Fruit fly (Drosophila melanogaster) whole organism, larva: ENCODE data around the gene Meltrin.

Source experiments
- noc ChIP-seq: fragments of 200-800 bp; sonication (Bioruptor generic); optimal IDR thresholded peaks from 3 replicates; lab custom pipeline; 2019; ENCODE audit warnings: missing biosample characterization, mild to moderate bottlenecking, missing genetic modification characterization, moderate library complexity

The Meltrin gene

DNA sequence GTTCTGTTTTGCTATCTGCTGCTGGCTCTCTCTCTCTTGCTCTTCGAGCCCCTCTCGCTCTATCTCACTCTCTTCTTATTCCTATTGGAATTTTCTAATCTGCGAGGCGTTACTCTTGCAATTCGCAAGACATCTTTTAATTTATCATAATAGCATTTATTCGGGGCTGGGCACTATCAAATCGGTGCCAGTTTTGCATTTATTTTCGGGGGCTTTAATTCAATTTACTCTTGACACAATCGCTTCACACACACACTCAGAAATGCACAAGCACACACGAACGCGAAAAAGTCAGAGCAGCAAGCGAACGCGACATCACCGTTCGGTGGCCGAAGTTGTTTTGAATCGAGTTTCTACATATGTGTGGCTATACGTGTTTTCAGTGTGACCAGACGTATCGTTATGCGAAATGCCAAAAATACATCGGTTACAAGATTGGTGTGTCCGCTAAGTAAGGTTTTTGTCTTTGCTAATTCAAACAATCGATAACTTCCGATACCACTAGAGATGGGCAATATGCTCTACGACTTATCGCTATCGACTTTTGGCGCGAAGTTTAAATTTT is at the start of gene Meltrin:
Gene Meltrin (minus strand): TSS at position 344 of the 565 bp plus-strand sequence.
- peak; percentile 90 for TF ChIP-seq noc

DNA sequence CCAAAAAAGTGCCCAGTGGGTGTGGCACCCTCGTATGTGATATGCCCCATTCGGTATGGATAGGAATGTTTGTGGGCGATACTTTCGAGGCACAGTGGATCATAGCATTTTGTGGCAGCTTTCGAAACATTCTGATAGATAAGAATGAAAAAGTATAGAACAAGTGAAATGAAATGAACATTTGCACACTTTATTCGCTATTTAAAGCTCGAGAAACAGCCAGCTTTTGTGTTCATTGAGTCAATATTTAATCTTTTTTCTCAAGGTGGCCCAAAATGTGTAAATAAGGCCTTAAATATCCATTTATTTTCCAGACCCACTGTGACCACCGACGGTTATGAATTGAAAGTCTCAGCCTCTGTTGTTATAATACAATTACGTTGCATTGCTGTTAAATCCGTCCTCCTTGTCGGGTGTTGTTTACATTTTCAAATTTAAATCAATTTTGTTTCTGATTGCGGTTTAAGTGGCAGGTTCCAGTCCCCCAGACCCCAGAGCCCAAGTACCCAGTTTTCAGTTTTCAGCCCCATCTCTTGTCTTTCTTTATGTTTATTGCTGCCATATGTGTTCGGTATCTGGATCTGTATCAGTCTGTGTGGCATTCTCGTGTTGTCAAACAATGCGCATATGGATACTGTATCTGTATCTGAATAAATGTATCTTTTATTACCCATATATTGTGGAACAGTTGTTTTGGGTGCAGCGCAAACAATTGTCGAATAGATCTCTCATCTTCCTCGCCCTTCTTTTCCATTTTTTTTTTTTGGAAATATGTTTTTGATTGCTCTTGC is 47.4 kb upstream of the Meltrin start:
- TF ChIP-seq noc, result peak; percentile 49

DNA sequence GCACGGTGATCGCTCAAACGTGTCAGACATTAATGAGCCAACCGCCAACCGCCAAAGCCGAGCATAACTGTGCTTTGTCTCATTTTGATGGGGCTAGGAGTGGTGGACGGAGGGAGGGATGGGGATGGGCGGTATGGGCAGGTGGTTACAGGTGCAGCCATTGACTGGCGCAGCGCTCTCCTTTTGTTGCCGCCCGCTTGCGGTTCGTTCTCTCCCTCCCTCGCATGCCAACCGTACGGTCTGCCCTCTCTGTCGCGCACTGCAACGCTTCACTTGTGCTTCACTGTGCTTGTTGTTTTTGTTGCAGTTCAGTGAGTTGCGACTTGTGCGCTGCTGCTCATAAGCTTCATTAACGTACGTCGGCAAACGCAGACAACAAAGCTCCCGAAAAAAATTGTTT is 46.3 kb upstream of the Meltrin start:
- TF ChIP-seq noc, result no peak

DNA sequence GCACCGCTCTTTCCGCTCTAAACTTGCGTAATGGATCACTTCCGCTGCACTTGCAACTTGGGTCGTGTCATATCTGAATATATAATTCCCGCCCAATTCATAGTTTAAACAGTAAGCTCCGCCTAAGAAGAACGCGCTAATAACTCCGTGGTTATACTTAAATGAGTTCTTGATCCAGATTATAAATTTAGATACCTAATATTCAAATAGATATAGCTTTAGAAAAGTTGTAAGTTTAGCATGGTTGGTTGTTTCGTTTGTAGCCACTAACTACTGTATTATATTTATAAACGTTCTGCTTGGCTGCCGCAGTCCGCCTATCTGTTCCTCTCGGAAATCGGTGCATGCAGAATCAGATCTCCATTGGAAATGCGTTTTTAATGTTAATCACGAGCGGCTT is 45.8 kb upstream of the Meltrin start:
- TF ChIP-seq noc, result no peak

DNA sequence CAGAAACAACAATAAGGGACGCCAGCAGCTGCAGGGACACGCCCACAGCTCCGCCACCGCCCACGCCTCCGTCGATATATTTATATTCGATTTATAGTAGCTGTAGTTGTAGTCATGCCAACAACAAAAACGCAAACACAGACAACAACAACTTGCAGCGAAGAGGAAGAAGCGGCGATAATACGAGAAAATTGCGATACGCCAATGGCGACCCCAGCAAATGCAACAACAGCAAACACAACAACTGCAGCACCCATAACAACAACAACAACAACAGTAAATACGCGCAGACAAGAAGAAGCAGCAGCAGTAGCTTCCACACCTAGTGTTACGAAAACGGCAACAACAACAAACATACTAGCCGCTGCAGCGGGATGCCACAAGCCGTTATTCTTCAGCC is 45.0 kb upstream of the Meltrin start:
- no peak for TF ChIP-seq noc

DNA sequence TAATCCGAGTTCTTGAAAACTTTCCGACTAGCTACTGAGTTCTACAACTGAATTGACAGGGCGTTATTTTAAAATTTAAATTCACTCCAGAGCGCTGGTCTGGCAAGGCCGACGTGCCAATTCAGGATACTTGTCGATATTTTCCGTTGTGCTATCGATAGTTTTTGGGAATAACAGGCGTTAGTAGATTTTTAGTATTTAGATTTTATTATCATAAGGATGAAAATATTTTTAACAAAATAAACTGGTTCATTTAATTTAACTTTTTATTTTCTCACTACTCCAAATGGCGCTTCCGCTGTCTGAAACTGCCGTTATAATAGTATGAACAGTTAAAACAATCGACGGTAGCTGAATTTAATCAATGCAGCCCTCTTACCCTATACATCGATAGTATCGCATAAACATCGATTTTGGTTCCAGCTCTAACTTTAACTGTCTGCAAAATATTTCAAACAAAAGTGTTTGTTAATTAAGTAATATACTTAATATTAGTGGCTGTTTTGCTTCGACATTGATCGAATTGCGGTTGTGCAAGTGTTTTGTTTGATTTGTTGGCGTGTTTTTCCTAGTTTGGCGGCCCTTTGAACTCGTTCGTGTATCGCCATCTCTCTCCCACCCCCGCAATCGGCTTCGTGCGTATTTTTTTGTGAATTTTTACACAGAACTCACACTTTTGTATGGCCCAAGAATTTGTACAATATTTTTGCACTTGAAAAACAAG is 44.3 kb upstream of the Meltrin start, which contains the start of the genes eff and jvl:
Gene eff (minus strand): TSS at position 128 of the 724 bp plus-strand sequence.
Gene jvl (plus strand): TSS at position 391 of the 724 bp plus-strand sequence.
- TF ChIP-seq noc, result no peak

DNA sequence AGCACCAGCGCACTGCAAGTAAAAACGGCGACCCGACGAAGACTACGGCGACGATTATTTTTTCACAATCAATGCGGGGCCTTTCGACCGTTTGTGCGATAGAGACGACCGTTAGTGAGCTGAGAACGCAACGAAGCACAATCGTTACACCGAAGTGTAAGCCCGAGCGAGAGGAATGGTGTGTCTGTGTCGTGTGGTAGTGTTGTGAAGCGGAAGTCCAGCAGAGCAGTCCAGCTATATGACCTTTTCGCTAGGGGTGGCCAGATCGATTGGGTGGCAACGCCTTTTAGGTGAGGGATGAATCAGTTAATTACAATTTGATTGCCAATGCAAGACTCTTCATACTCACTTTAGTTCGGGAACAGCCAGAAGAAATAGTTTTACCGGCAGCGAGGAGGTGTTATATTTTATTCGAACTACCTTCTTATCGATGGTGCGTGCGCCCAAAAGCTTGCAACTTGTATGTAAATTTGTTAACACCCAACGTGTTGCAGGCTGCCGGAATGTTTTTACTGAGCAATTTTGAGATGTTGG is 43.6 kb upstream of the Meltrin start:
- TF ChIP-seq noc, result peak; percentile 28

DNA sequence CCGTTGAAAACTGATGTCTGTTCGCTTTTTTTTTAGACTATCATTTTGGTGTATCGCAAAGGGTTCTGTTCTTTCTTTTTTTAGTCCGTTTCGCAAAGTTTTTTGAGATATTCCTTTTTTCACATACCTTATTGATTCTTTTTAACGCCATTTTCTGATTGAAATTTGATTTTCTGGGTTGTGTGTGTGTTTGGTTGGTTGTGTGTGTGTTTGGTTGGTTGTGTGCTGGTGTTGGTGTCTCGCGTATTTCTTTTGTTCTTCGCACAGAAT is 43.1 kb upstream of the Meltrin start:
- no peak for TF ChIP-seq noc

DNA sequence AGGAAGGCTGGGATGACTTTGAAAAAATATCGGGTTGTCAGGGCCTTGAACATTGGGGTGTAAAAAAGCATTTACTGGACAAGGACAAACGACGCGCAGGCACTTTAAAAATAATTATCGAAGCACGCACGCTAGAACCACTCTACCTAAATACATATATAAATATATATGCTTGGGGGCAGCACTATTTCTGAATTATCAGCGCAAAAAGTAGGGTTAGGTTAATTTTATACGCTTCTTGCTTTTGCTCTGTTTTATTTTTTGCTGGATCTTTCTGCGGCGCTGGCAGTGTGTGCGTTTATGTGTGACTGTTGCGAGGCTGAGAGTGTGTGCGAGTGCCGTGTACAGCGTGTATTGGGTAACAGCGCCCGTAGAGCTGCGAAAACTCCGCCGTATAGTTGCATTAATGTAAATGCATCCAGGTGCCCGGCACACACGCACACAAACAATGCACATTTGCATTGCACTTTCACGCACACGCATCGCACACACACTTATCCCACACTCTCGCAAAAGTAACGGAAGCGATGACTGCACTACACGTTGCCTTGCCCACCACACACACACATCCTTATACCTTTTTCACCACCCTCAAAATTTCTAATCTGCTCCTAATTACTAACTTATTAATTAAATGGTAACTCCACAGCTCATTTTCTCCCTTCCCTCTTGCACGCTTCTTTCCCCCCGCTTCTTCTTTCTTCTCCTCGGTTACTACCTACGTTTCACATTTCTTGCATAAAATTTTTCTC is 42.6 kb upstream of the Meltrin start:
- no peak for TF ChIP-seq noc

DNA sequence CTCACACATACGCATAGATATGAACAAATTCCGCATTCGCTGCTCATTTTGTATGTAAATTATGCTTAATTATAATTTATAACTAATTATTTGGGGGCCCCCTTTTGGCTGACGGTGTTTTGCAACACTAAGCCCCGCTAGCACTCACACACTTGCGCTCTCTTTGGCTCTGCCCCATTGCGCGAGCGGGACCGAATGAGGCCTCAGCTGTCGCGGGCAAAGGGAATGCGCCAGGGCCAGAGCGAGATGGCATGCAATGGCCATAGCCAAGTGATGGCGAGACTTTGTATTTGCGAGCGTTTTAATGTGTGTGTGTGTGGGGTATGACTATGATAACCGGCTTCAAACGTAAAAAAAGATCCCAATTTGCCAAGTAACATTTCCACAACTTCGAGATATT is 42.0 kb upstream of the Meltrin start:
- peak; percentile 65 for TF ChIP-seq noc

DNA sequence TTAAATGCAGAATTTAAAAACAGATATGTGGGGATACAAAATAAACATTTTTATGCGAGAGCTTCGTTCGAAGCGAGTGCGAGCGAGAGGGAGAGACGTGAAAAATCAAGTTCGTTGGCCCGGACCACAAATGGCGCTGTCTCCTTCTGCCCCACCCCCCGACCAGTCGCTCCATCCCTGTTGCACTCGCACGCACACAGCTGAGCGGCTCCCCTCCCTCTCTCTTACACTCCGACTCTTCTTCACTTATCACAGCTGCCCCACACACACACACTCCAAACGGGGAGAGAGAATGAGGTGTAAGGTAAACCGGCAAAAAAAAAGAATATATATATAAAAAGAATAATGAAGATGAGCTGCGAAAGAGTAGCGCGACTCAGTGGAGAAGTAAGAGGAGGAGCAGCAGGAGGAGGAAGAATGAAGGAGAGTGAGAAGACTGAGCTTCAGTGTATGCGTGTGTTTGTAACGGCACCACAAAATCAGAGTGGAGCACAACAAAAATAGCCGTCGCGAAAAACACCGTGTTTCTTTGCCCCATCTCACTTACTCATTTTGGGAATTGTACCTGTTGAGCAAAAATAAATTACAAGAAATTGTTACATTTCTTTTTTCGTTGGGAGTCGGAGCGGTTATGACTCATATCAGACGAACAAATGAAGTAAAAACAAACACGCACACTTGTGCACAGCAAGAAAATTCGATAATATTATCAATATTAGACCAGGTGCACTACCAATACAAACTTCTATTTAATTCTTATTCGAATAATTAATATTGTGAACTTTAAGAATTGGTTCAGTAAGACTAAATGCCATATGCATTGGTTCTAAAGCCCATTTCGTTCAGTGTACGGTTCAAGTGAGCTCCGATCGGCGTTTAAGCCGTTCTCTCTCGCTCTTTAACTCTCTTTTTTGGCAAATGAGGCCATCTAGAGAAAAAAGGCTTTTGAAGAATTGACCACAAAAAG is 41.1 kb upstream of the Meltrin start:
- TF ChIP-seq noc, result peak; percentile 80

DNA sequence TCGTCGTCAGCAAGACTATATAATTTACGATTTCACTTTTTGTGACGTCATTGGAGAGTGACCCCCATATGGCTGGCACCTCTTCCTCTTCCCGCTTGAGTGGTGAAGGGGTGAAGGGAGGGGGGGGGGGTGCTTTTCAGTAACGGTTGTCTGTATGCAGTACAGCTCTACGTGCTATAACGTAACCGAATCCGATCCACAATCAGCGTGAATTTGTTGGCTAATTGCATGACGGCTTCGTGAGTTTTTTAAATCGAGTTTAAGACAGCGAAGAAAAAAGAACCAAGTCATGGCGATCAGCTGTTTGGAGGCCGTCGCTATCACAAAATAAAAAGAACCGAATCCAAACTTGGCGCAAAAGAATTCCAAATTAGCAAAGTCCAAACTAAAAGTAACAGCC is 39.6 kb upstream of the Meltrin start:
- peak; percentile 17 for TF ChIP-seq noc

DNA sequence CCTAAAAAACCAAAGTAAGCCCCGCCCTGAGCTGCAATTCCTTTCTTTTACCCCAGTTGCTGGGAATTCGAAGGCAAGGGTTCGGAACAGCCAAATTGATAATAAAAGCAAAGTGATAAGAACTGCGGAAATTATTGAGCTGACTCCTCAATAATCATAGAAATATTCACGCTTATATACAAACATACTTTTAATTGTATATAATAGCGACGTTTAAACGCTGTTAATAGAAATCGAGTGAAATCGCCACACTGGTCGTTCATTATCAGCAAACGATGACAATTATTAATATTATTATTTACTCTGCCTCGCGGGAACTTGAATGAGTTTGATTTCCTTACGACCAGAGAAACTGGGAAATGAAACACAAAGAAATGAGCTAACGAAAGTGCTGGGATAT is 38.9 kb upstream of the Meltrin start:
- no peak for TF ChIP-seq noc

DNA sequence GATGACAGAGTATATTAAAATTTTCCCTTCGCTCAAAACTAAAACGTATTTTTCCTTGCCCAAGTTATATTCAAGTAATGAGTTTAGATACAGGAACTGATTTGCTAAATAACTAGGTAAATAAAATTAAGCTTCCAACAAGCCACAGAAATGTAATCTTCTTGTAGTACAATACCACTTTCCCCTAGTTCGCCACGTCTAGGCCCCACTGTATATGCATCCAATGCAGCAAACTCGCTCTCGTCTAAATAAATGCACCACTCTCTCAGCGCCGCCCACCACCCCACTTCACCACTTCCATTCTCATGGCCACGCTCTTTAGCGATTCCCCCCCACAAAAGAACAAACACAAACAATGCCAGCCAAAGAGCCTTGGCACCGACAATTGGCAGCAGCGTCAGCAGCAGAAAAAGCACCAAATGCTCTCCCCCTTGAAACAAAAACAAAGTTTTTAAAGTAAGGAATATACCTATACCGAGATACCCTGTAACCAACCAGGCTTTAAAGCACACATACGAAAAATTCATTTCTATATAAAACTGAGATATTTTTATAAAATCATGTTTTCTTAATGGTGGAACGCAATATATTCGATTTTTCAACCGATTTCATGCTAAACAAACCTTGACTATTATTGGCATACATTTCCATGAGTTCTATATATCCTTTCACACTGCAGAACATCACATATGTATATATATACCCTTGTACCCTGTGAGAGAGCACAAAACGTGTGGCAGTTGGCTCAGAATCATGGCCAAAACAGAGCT is 37.7 kb upstream of the Meltrin start:
- no peak for TF ChIP-seq noc

DNA sequence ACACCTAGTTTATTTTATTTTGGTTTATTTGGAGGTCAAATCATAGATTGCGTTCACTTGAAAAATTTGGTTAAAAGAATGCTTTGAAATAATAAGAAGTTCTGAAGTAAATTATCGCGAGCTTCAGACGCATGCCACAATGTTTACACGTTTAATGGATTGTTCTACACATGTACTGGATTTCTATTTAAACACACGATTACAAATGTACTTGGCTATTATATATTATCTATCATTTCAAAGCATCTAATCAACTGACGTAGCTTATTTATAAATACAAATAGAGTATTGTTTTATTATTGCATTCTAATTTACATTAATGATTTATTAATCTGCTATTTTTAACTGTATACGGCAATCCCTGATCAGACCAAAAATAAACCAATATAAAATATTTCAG is 36.8 kb upstream of the Meltrin start:
- TF ChIP-seq noc, result no peak
